Fruit fly (Drosophila melanogaster) whole organism, embryonic: ENCODE data around the gene CG11902.

Experiments
- CG14965 ChIP-seq: fragments of 200-800 bp; sonication (Bioruptor generic); optimal IDR thresholded peaks from 2 replicates; lab custom pipeline; 2016; ENCODE audit warnings: missing biosample characterization, missing genetic modification characterization, borderline replicate concordance
- CG3065 ChIP-seq: fragments of 200-800 bp; sonication (Bioruptor generic); optimal IDR thresholded peaks from 2 replicates; lab custom pipeline; 2016; ENCODE audit warnings: missing biosample characterization, missing genetic modification characterization
- CG34376 ChIP-seq: fragments of 200-800 bp; sonication (Bioruptor generic); optimal IDR thresholded peaks from 2 replicates; lab custom pipeline; 2018; ENCODE audit warnings: missing biosample characterization, mild to moderate bottlenecking, missing genetic modification characterization
- CG7987 ChIP-seq: fragments of 200-800 bp; sonication (Bioruptor generic); optimal IDR thresholded peaks from 2 replicates; lab custom pipeline; 2018; ENCODE audit warnings: missing biosample characterization, mild to moderate bottlenecking, missing genetic modification characterization, moderate library complexity
- D19B ChIP-seq: fragments of 200-800 bp; sonication (Bioruptor generic); optimal IDR thresholded peaks from 2 replicates; lab custom pipeline; 2017; ENCODE audit warnings: missing biosample characterization, mild to moderate bottlenecking, missing genetic modification characterization
- Dref ChIP-seq: fragments of 200-800 bp; sonication (Bioruptor generic); IDR thresholded peaks from 2 replicates; pipeline ENCODE4 v1.3.6; 2022; ENCODE audit warnings: missing biosample characterization, missing genetic modification characterization

- TF ChIP-seq CG14965 (GFP tag; lab: Kevin White, UChicago) (no peak), CG34376 (GFP tag; lab: Kevin White, UChicago) (peak; percentile 52), CG3065 (GFP tag; lab: Kevin White, UChicago) (no peak), CG7987 (peak; percentile 6), D19B (GFP tag; lab: Kevin White, UChicago) (no peak), Dref (no peak)
These were observed 6.0 kb upstream of the CG11902 start, which contains the start of gene CHKov1 for dm6 chr3R:25329079-25329478.
